Worm (Caenorhabditis elegans) whole organism, young adult: ENCODE data around the gene Y48G9A.7.
"Not testable (repeated sequence)": the region's sequence is repeated elsewhere in the genome, so short reads cannot be mapped to it uniquely, and the experiment has no call there.

Experiments used
- B0261.1 ChIP-seq: sonication (generic microtip); optimal IDR thresholded peaks from 2 replicates; lab custom pipeline; 2016; ENCODE audit warnings: mild to moderate bottlenecking, missing genetic modification characterization, moderate library complexity, missing compliant biosample characterization
- F10E7.11 ChIP-seq: sonication (generic microtip); optimal IDR thresholded peaks from 2 replicates; lab custom pipeline; 2017; ENCODE audit warnings: mild to moderate bottlenecking, missing genetic modification characterization, moderate library complexity, missing compliant biosample characterization
- F22D6.2 ChIP-seq: sonication (generic microtip); optimal IDR thresholded peaks from 2 replicates; lab custom pipeline; 2016; ENCODE audit warnings: mild to moderate bottlenecking, missing genetic modification characterization, missing compliant biosample characterization
- F57A8.1 ChIP-seq: fragments of 200-800 bp; sonication (Bioruptor generic); optimal IDR thresholded peaks from 2 replicates; lab custom pipeline; 2018; ENCODE audit warnings: mild to moderate bottlenecking, missing genetic modification characterization, moderate library complexity, missing compliant biosample characterization
- F57C9.4 ChIP-seq: sonication (generic microtip); optimal IDR thresholded peaks from 2 replicates; lab custom pipeline; 2017; ENCODE audit warnings: mild to moderate bottlenecking, missing genetic modification characterization, missing compliant biosample characterization
- Y53F4B.3 ChIP-seq: fragments of 200-800 bp; sonication (Bioruptor generic); IDR thresholded peaks from 2 replicates; pipeline ENCODE4 v1.3.6; 2022; ENCODE audit warnings: missing genetic modification reagents, missing genetic modification characterization, missing compliant biosample characterization
- Y53G8AR.9 ChIP-seq: fragments of 200-800 bp; sonication (Bioruptor generic); conservative IDR thresholded peaks from 2 replicates; pipeline ENCODE4 v1.3.6; 2022; ENCODE audit warnings: missing genetic modification reagents, missing genetic modification characterization, missing compliant biosample characterization
- akir-1 ChIP-seq: fragments of 200-800 bp; sonication (Bioruptor generic); optimal IDR thresholded peaks from 2 replicates; lab custom pipeline; 2018; ENCODE audit warnings: mild to moderate bottlenecking, missing genetic modification characterization, moderate library complexity, missing compliant biosample characterization
- ama-1 ChIP-seq, 3 experiments: fragments of 150-350 bp in 1 of 3; sonication (generic microtip) in 2 of 3; optimal IDR thresholded peaks; 2 replicates each; lab custom pipeline; 2014 to 2018; ENCODE audit warnings: missing biosample characterization in 2 of 3, missing genetic modification characterization in 2 of 3, missing genetic modification reagents in 2 of 3
- attf-5 ChIP-seq: fragments of 200-800 bp; sonication (Bioruptor generic); optimal IDR thresholded peaks from 2 replicates; lab custom pipeline; 2018; ENCODE audit warnings: mild to moderate bottlenecking, missing genetic modification characterization, missing compliant biosample characterization
- bed-2 ChIP-seq: fragments of 200-800 bp; sonication (Bioruptor generic); IDR thresholded peaks from 2 replicates; pipeline ENCODE4 v1.3.6; 2022; ENCODE audit warnings: missing genetic modification reagents, missing genetic modification characterization, missing compliant biosample characterization
- cebp-1 ChIP-seq, 2 experiments: fragments of 200-800 bp in 1 of 2; sonication (Bioruptor generic) in 1 of 2; sonication (generic microtip) in 1 of 2; IDR thresholded peaks in 1 of 2; optimal IDR thresholded peaks in 1 of 2; 2 replicates each; pipeline versions ENCODE4 v1.3.6 to Lab custom; 2017 to 2022; ENCODE audit warnings: missing compliant biosample characterization in 2 of 2, missing genetic modification characterization in 2 of 2, mild to moderate bottlenecking in 1 of 2, missing genetic modification reagents in 1 of 2, moderate library complexity in 1 of 2
- ceh-91 ChIP-seq: fragments of 200-800 bp; sonication (Bioruptor generic); IDR thresholded peaks from 2 replicates; pipeline ENCODE4 v1.3.6; 2022; ENCODE audit warnings: missing genetic modification reagents, missing genetic modification characterization, missing compliant biosample characterization
- chd-7 ChIP-seq: sonication (generic microtip); optimal IDR thresholded peaks from 2 replicates; lab custom pipeline; 2016; ENCODE audit warnings: mild to moderate bottlenecking, missing genetic modification characterization, moderate library complexity, missing compliant biosample characterization
- dox-1 ChIP-seq: fragments of 200-800 bp; sonication (Bioruptor generic); IDR thresholded peaks from 2 replicates; pipeline ENCODE4 v1.3.6; 2022; ENCODE audit warnings: missing genetic modification reagents, missing genetic modification characterization, missing compliant biosample characterization
- egrh-3 ChIP-seq: fragments of 200-800 bp; sonication (Bioruptor generic); IDR thresholded peaks from 2 replicates; pipeline ENCODE4 v1.3.6; 2022; ENCODE audit warnings: missing genetic modification reagents, missing genetic modification characterization, missing compliant biosample characterization
- lin-26 ChIP-seq: fragments of 200-800 bp; sonication (Bioruptor generic); IDR thresholded peaks from 2 replicates; pipeline ENCODE4 v1.3.6; 2022; ENCODE audit warnings: missing genetic modification reagents, missing genetic modification characterization, missing compliant biosample characterization
- lin-54 ChIP-seq: fragments of 200-800 bp; sonication (Bioruptor generic); optimal IDR thresholded peaks from 2 replicates; lab custom pipeline; 2018; ENCODE audit warnings: mild to moderate bottlenecking, missing genetic modification characterization, missing compliant biosample characterization
- lir-1 ChIP-seq: fragments of 200-800 bp; sonication (Bioruptor generic); conservative IDR thresholded peaks from 2 replicates; pipeline ENCODE4 v1.3.6; 2022; ENCODE audit warnings: missing genetic modification reagents, missing genetic modification characterization, missing compliant biosample characterization
- madf-10 ChIP-seq: sonication (generic microtip); optimal IDR thresholded peaks from 2 replicates; lab custom pipeline; 2016; ENCODE audit warnings: mild to moderate bottlenecking, missing genetic modification characterization, missing compliant biosample characterization
- nfya-2 ChIP-seq: fragments of 200-800 bp; sonication (Bioruptor generic); IDR thresholded peaks from 2 replicates; pipeline ENCODE4 v1.3.6; 2022; ENCODE audit warnings: missing genetic modification reagents, missing genetic modification characterization, missing compliant biosample characterization
- nhr-90 ChIP-seq: sonication (generic microtip); optimal IDR thresholded peaks from 2 replicates; lab custom pipeline; 2016; ENCODE audit warnings: missing genotype, mild to moderate bottlenecking, missing genetic modification characterization, missing compliant biosample characterization
- repo-1 ChIP-seq: sonication (generic microtip); optimal IDR thresholded peaks from 2 replicates; lab custom pipeline; 2017; ENCODE audit warnings: mild to moderate bottlenecking, missing genetic modification characterization, missing compliant biosample characterization
- rpc-1 ChIP-seq, 2 experiments: fragments of 150-350 bp in 1 of 2; sonication (generic microtip) in 1 of 2; optimal IDR thresholded peaks; 2 replicates each; lab custom pipeline; 2014 to 2018; ENCODE audit warnings: missing biosample characterization in 1 of 2, missing genetic modification characterization in 1 of 2, missing genetic modification reagents in 1 of 2, missing genotype in 1 of 2
- sptf-2 ChIP-seq: fragments of 200-800 bp; sonication (Bioruptor generic); optimal IDR thresholded peaks from 2 replicates; lab custom pipeline; 2018; ENCODE audit warnings: mild to moderate bottlenecking, missing genetic modification characterization, missing compliant biosample characterization
- tbp1 ChIP-seq: fragments of 200-800 bp; sonication (Bioruptor generic); optimal IDR thresholded peaks from 2 replicates; lab custom pipeline; 2018; ENCODE audit warnings: mild to moderate bottlenecking, missing genetic modification characterization, missing compliant biosample characterization
- unc-130 ChIP-seq: sonication (generic microtip); optimal IDR thresholded peaks from 2 replicates; lab custom pipeline; 2016; ENCODE audit warnings: missing genetic modification reagents, missing genetic modification characterization, missing compliant biosample characterization
- zfh-2 ChIP-seq: fragments of 200-800 bp; sonication (Bioruptor generic); conservative IDR thresholded peaks from 2 replicates; pipeline ENCODE4 v1.3.6; 2022; ENCODE audit warnings: missing genetic modification reagents, missing genetic modification characterization, missing compliant biosample characterization
- zim-3 ChIP-seq: sonication (generic microtip); optimal IDR thresholded peaks from 2 replicates; lab custom pipeline; 2017; ENCODE audit warnings: mild to moderate bottlenecking, missing genetic modification characterization, moderate library complexity, missing compliant biosample characterization
- ztf-22 ChIP-seq: fragments of 200-800 bp; sonication (Bioruptor generic); optimal IDR thresholded peaks from 2 replicates; lab custom pipeline; 2018; ENCODE audit warnings: mild to moderate bottlenecking, missing genetic modification characterization, moderate library complexity, missing compliant biosample characterization

The Y48G9A.7 gene

ce11 chrIII:2110249-2110648 lies at the start of gene Y48G9A.7:
Y48G9A.7 (plus strand) TSS chrIII:2110549.
- no peak for TF ChIP-seq repo-1 (tag; lab: Kevin White, UChicago)
- TF ChIP-seq attf-5 (GFP tag; lab: Kevin White, UChicago), result no peak
- no peak for TF ChIP-seq F57A8.1 (GFP tag; lab: Kevin White, UChicago)
- TF ChIP-seq Y53F4B.3 (GFP tag; lab: Robert Waterston, UW), result no peak
- no peak for TF ChIP-seq madf-10 (tag; lab: Kevin White, UChicago)
- TF ChIP-seq F10E7.11 (tag; lab: Kevin White, UChicago), result no peak

ce11 chrIII:2060857-2061256 lies 49.5 kb upstream of the Y48G9A.7 start, which contains the start of gene ins-16:
ins-16 (minus strand) TSS chrIII:2060957.
- TF ChIP-seq zim-3 (tag; lab: Kevin White, UChicago), result no peak
- TF ChIP-seq F57C9.4, result no peak
- no peak for TF ChIP-seq ama-1 (optimal IDR thresholded peaks at IDR 0.05; lab: Kevin White, UChicago)
- no peak for TF ChIP-seq ama-1 (GFP tag; optimal IDR thresholded peaks at IDR 0.05; lab: Kevin White, UChicago)
- TF ChIP-seq B0261.1 (tag; lab: Kevin White, UChicago), result no peak
- TF ChIP-seq ztf-22 (GFP tag; lab: Kevin White, UChicago), result no peak
- TF ChIP-seq F57A8.1 (GFP tag; lab: Kevin White, UChicago), result no peak
- TF ChIP-seq F22D6.2 (tag; lab: Kevin White, UChicago), result no peak
- no peak for TF ChIP-seq zfh-2 (GFP tag; lab: Robert Waterston, UW)
- TF ChIP-seq chd-7, result no peak
- no peak for TF ChIP-seq lir-1 (GFP tag; lab: Robert Waterston, UW)
- TF ChIP-seq lin-26, result no peak
- TF ChIP-seq bed-2 (GFP tag; lab: Robert Waterston, UW), result no peak

ce11 chrIII:2064936-2065335 lies 45.4 kb upstream of the Y48G9A.7 start:
- TF ChIP-seq lin-26 (peak; percentile 79), rpc-1 (tag; optimal IDR thresholded peaks at IDR 0.05; lab: Kevin White, UChicago) (peak; percentile 56), tbp1 (GFP tag; lab: Kevin White, UChicago) (peak; percentile 82), B0261.1 (tag; lab: Kevin White, UChicago) (peak; percentile 62)
- TF ChIP-seq rpc-1 (optimal IDR thresholded peaks at IDR 0.05; lab: Kevin White, UChicago), result not testable (repeated sequence)

- TF ChIP-seq unc-130 (GFP tag; lab: Kevin White, UChicago), result no peak
- no peak for TF ChIP-seq akir-1 (GFP tag; lab: Kevin White, UChicago)
- TF ChIP-seq egrh-3 (GFP tag; lab: Robert Waterston, UW), result no peak
- no peak for TF ChIP-seq nhr-90 (tag; lab: Kevin White, UChicago)
- no peak for TF ChIP-seq ceh-91
- TF ChIP-seq sptf-2, result no peak
- TF ChIP-seq dox-1, result no peak
These were observed 42.1 kb upstream of the Y48G9A.7 start, which contains the start of gene Y39A3A.3 for ce11 chrIII:2068248-2068647. Y39A3A.3 (minus strand) TSS chrIII:2068348.

ce11 chrIII:2076546-2077134 lies 33.7 kb upstream of the Y48G9A.7 start, which contains the start of gene Y39A3A.4:
Y39A3A.4 (minus strand) TSS chrIII:2076596.
- TF ChIP-seq dox-1 (no peak), Y53G8AR.9 (GFP tag; lab: Robert Waterston, UW) (no peak), rpc-1 (optimal IDR thresholded peaks at IDR 0.05; lab: Kevin White, UChicago) (no peak), rpc-1 (tag; optimal IDR thresholded peaks at IDR 0.05; lab: Kevin White, UChicago) (no peak), nfya-2 (GFP tag; lab: Robert Waterston, UW) (no peak), sptf-2 (no peak), cebp-1 (GFP tag; IDR thresholded peaks at IDR 0.05; lab: Robert Waterston, UW) (peak; percentile 50; the same call in 1 of the 2 replicates), cebp-1 (tag; optimal IDR thresholded peaks at IDR 0.05; lab: Kevin White, UChicago) (peak; percentile 77), lin-54 (no peak)
- TF ChIP-seq, all 124 proteins: peak for 1
